Fruit fly (Drosophila melanogaster) whole organism, embryonic: Measurements from ENCODE around the gene RpL8.
A peak's percentile ranks its signal among the peaks of the same experiment; 100 is the strongest.

Source experiments
- ATbp ChIP-seq: fragments of 200-800 bp; sonication (Bioruptor generic); optimal IDR thresholded peaks from 2 replicates; lab custom pipeline; 2017; ENCODE audit warnings: missing biosample characterization, mild to moderate bottlenecking, missing genetic modification characterization, missing genetic modification reagents
- Abd-B ChIP-seq: fragments of 200-800 bp; sonication (Bioruptor generic); optimal IDR thresholded peaks from 2 replicates; lab custom pipeline; 2018; ENCODE audit warnings: missing biosample characterization, mild to moderate bottlenecking, missing genetic modification characterization, moderate library complexity
- C15 ChIP-seq: fragments of 200-800 bp; sonication (Bioruptor generic); IDR thresholded peaks from 3 replicates; pipeline ENCODE4 v1.3.6; 2022; ENCODE audit warnings: missing biosample characterization, missing genetic modification characterization
- CG10274 ChIP-seq: fragments of 200-800 bp; sonication (Bioruptor generic); optimal IDR thresholded peaks from 3 replicates; lab custom pipeline; 2017; ENCODE audit warnings: missing biosample characterization, mild to moderate bottlenecking, missing genetic modification characterization
- CG10321 ChIP-seq: fragments of 200-800 bp; sonication (Bioruptor generic); IDR thresholded peaks from 2 replicates; pipeline ENCODE4 v1.3.6; 2022; ENCODE audit warnings: missing biosample characterization, missing genetic modification characterization
- CG12219 ChIP-seq: fragments of 200-800 bp; sonication (Bioruptor generic); optimal IDR thresholded peaks from 3 replicates; lab custom pipeline; 2018; ENCODE audit warnings: missing biosample characterization, mild to moderate bottlenecking, missing genetic modification characterization
- CG12299 ChIP-seq: fragments of 200-800 bp; sonication (Bioruptor generic); optimal IDR thresholded peaks from 2 replicates; lab custom pipeline; 2018; ENCODE audit warnings: missing biosample characterization, mild to moderate bottlenecking, missing genetic modification characterization
- CG14667 ChIP-seq: fragments of 200-800 bp; sonication (Bioruptor generic); IDR thresholded peaks from 2 replicates; pipeline ENCODE4 v1.3.6; 2022; ENCODE audit warnings: missing biosample characterization, missing genetic modification characterization
- CG1529 ChIP-seq: fragments of 200-800 bp; sonication (Bioruptor generic); optimal IDR thresholded peaks from 3 replicates; lab custom pipeline; 2018; ENCODE audit warnings: missing biosample characterization, missing genetic modification characterization
- CG2129 ChIP-seq: fragments of 200-800 bp; sonication (Bioruptor generic); IDR thresholded peaks from 2 replicates; pipeline ENCODE4 v1.3.6; 2022; ENCODE audit warnings: missing biosample characterization, missing genetic modification characterization; ENCODE audit not compliant: partially characterized antibody
- CG2889 ChIP-seq: fragments of 200-800 bp; sonication (Bioruptor generic); IDR thresholded peaks from 3 replicates; pipeline ENCODE4 v1.3.6; 2022; ENCODE audit warnings: missing biosample characterization, missing genetic modification characterization
- CG32532 ChIP-seq: fragments of 200-800 bp; sonication (Bioruptor generic); IDR thresholded peaks from 2 replicates; pipeline ENCODE4 v1.3.6; 2022; ENCODE audit warnings: missing biosample characterization, missing genetic modification characterization
- CG3838 ChIP-seq: fragments of 200-800 bp; sonication (Bioruptor generic); optimal IDR thresholded peaks from 3 replicates; lab custom pipeline; 2016; ENCODE audit warnings: missing biosample characterization, missing genetic modification characterization
- CG7786 ChIP-seq: fragments of 200-800 bp; sonication (Bioruptor generic); optimal IDR thresholded peaks from 2 replicates; lab custom pipeline; 2016; ENCODE audit warnings: missing biosample characterization, missing genetic modification characterization
- CG8388 ChIP-seq: fragments of 200-800 bp; sonication (Bioruptor generic); optimal IDR thresholded peaks from 2 replicates; lab custom pipeline; 2019; ENCODE audit warnings: missing biosample characterization, mild to moderate bottlenecking, missing genetic modification characterization, moderate library complexity
- D ChIP-seq, 2 experiments: fragments of 200-800 bp in 1 of 2; fragments of >200 bp in 1 of 2; sonication (Bioruptor generic) in 1 of 2; optimal IDR thresholded peaks; 2 replicates in 1 of 2; 3 replicates in 1 of 2; lab custom pipeline; 2017; ENCODE audit warnings: mild to moderate bottlenecking in 1 of 2, missing biosample characterization in 1 of 2, missing genetic modification characterization in 1 of 2, missing genetic modification reagents in 1 of 2
- HLHmδ ChIP-seq: fragments of 200-800 bp; sonication (Bioruptor generic); optimal IDR thresholded peaks from 2 replicates; lab custom pipeline; 2018; ENCODE audit warnings: missing biosample characterization, mild to moderate bottlenecking, missing genetic modification characterization, moderate library complexity
- Hand ChIP-seq: fragments of 200-800 bp; sonication (Bioruptor generic); optimal IDR thresholded peaks from 2 replicates; lab custom pipeline; 2017; ENCODE audit warnings: mild to moderate bottlenecking, missing biosample characterization, missing genetic modification reagents, missing genetic modification characterization
- HmgZ ChIP-seq: fragments of 200-800 bp; sonication (Bioruptor generic); optimal IDR thresholded peaks from 2 replicates; lab custom pipeline; 2018; ENCODE audit warnings: missing biosample characterization, mild to moderate bottlenecking, missing genetic modification characterization
- Hr78 ChIP-seq, 2 experiments: fragments of 200-800 bp in 1 of 2; fragments of >200 bp in 1 of 2; sonication (Bioruptor generic) in 1 of 2; optimal IDR thresholded peaks; 2 replicates each; lab custom pipeline; 2017 to 2019; ENCODE audit warnings: missing biosample characterization in 2 of 2, missing genetic modification characterization in 2 of 2, mild to moderate bottlenecking in 1 of 2, moderate library complexity in 1 of 2
- Jarid2 ChIP-seq: fragments of 200-800 bp; sonication (Bioruptor generic); optimal IDR thresholded peaks from 3 replicates; lab custom pipeline; 2017; ENCODE audit warnings: mild to moderate bottlenecking, missing biosample characterization, missing genetic modification reagents, missing genetic modification characterization
- Mrtf ChIP-seq: fragments of 200-800 bp; sonication (Bioruptor generic); IDR thresholded peaks from 3 replicates; pipeline ENCODE4 v1.3.6; 2022; ENCODE audit warnings: missing biosample characterization, missing genetic modification characterization
- Tbp ChIP-seq: fragments of >200 bp; optimal IDR thresholded peaks from 2 replicates; lab custom pipeline; 2018; ENCODE audit warnings: missing biosample characterization, missing genetic modification characterization
- Xrp1 ChIP-seq: fragments of 200-800 bp; sonication (Bioruptor generic); IDR thresholded peaks from 2 replicates; pipeline ENCODE4 v1.3.6; 2022; ENCODE audit warnings: missing biosample characterization, missing genetic modification characterization
- al ChIP-seq: fragments of 200-800 bp; sonication (Bioruptor generic); IDR thresholded peaks from 2 replicates; pipeline ENCODE4 v1.3.6; 2022; ENCODE audit warnings: missing biosample characterization, missing genetic modification characterization
- ap ChIP-seq: fragments of 200-800 bp; sonication (Bioruptor generic); IDR thresholded peaks from 2 replicates; pipeline ENCODE4 v1.3.6; 2022; ENCODE audit warnings: missing biosample characterization, missing genetic modification characterization
- cato ChIP-seq: fragments of 200-800 bp; sonication (Bioruptor generic); optimal IDR thresholded peaks from 2 replicates; lab custom pipeline; 2016; ENCODE audit warnings: missing biosample characterization, missing genetic modification characterization, borderline replicate concordance
- chinmo ChIP-seq: fragments of 200-800 bp; sonication (Bioruptor generic); IDR thresholded peaks from 4 replicates; pipeline ENCODE4 v1.3.6; 2022; ENCODE audit warnings: missing biosample characterization, missing genetic modification characterization; ENCODE audit not compliant: partially characterized antibody
- crol ChIP-seq: fragments of 200-800 bp; sonication (Bioruptor generic); IDR thresholded peaks from 2 replicates; pipeline ENCODE4 v1.3.6; 2022; ENCODE audit warnings: missing biosample characterization, missing genetic modification characterization
- dmrt99B ChIP-seq: fragments of 200-800 bp; sonication (Bioruptor generic); optimal IDR thresholded peaks from 2 replicates; lab custom pipeline; 2018; ENCODE audit warnings: missing biosample characterization, mild to moderate bottlenecking, missing genetic modification characterization, moderate library complexity
- dysf ChIP-seq: fragments of 200-800 bp; sonication (Bioruptor generic); IDR thresholded peaks from 3 replicates; pipeline ENCODE4 v1.3.6; 2022; ENCODE audit warnings: missing biosample characterization, missing genetic modification characterization
- fd3F ChIP-seq: fragments of 200-800 bp; sonication (Bioruptor generic); optimal IDR thresholded peaks from 2 replicates; lab custom pipeline; 2018; ENCODE audit warnings: missing biosample characterization, mild to moderate bottlenecking, missing genetic modification characterization, moderate library complexity
- gsb ChIP-seq: fragments of 200-800 bp; sonication (Bioruptor generic); IDR thresholded peaks from 2 replicates; pipeline ENCODE4 v1.3.6; 2022; ENCODE audit warnings: missing biosample characterization, missing genetic modification characterization
- h ChIP-seq: fragments of >200 bp; optimal IDR thresholded peaks from 2 replicates; lab custom pipeline; 2017
- hth ChIP-seq: fragments of >200 bp; optimal IDR thresholded peaks from 2 replicates; lab custom pipeline; 2017; ENCODE audit warnings: inconsistent platforms
- ind ChIP-seq: fragments of 200-800 bp; sonication (Bioruptor generic); optimal IDR thresholded peaks from 3 replicates; lab custom pipeline; 2016; ENCODE audit warnings: missing biosample characterization, missing genetic modification characterization
- inv ChIP-seq: fragments of 200-800 bp; sonication (Bioruptor generic); IDR thresholded peaks from 2 replicates; pipeline ENCODE4 v1.3.6; 2022; ENCODE audit warnings: missing biosample characterization, missing genetic modification characterization; ENCODE audit not compliant: partially characterized antibody
- lilli ChIP-seq: fragments of 200-800 bp; sonication (Bioruptor generic); optimal IDR thresholded peaks from 3 replicates; lab custom pipeline; 2016; ENCODE audit warnings: missing biosample characterization, missing genetic modification characterization
- oc ChIP-seq: fragments of 200-800 bp; sonication (Bioruptor generic); optimal IDR thresholded peaks from 2 replicates; lab custom pipeline; 2018; ENCODE audit warnings: missing biosample characterization, mild to moderate bottlenecking, missing genetic modification characterization, moderate library complexity
- onecut ChIP-seq: fragments of 200-800 bp; sonication (Bioruptor generic); IDR thresholded peaks from 2 replicates; pipeline ENCODE4 v1.3.6; 2022; ENCODE audit warnings: missing biosample characterization, missing genetic modification characterization
- pan ChIP-seq, 4 experiments: fragments of >200 bp in 3 of 4; fragments of 200-800 bp in 1 of 4; sonication (Bioruptor generic) in 1 of 4; optimal IDR thresholded peaks in 3 of 4; IDR thresholded peaks in 1 of 4; 2 replicates each; pipeline versions ENCODE4 v1.3.6 to Lab custom; 2017 to 2022; ENCODE audit warnings: missing biosample characterization in 2 of 4, missing genetic modification characterization in 2 of 4, mixed read lengths in 1 of 4
- pros ChIP-seq: fragments of 200-800 bp; sonication (Bioruptor generic); optimal IDR thresholded peaks from 3 replicates; lab custom pipeline; 2019; ENCODE audit warnings: missing biosample characterization, mild to moderate bottlenecking, missing genetic modification characterization, moderate library complexity
- sc ChIP-seq, 3 experiments: fragments of >200 bp in 2 of 3; fragments of 200-800 bp in 1 of 3; sonication (Bioruptor generic) in 1 of 3; optimal IDR thresholded peaks; 2 replicates in 2 of 3; 3 replicates in 1 of 3; lab custom pipeline; 2017; ENCODE audit warnings: mild to moderate bottlenecking in 1 of 3, missing biosample characterization in 1 of 3, missing genetic modification characterization in 1 of 3, missing genetic modification reagents in 1 of 3
- sob ChIP-seq: fragments of 200-800 bp; sonication (Bioruptor generic); IDR thresholded peaks from 2 replicates; pipeline ENCODE4 v1.3.6; 2022; ENCODE audit warnings: missing biosample characterization, missing genetic modification characterization
- twi ChIP-seq: fragments of 200-800 bp; optimal IDR thresholded peaks from 2 replicates; lab custom pipeline; 2019; ENCODE audit warnings: missing biosample characterization, mild to moderate bottlenecking, missing genetic modification characterization, moderate library complexity
- vnd ChIP-seq: fragments of 200-800 bp; sonication (Bioruptor generic); IDR thresholded peaks from 3 replicates; pipeline ENCODE4 v1.3.6; 2022; ENCODE audit warnings: missing biosample characterization, missing genetic modification characterization; ENCODE audit not compliant: partially characterized antibody
- wdn ChIP-seq: fragments of 200-800 bp; sonication (Bioruptor generic); IDR thresholded peaks from 2 replicates; pipeline ENCODE4 v1.3.6; 2022; ENCODE audit warnings: missing biosample characterization, missing genetic modification characterization

Gene RpL8

DNA sequence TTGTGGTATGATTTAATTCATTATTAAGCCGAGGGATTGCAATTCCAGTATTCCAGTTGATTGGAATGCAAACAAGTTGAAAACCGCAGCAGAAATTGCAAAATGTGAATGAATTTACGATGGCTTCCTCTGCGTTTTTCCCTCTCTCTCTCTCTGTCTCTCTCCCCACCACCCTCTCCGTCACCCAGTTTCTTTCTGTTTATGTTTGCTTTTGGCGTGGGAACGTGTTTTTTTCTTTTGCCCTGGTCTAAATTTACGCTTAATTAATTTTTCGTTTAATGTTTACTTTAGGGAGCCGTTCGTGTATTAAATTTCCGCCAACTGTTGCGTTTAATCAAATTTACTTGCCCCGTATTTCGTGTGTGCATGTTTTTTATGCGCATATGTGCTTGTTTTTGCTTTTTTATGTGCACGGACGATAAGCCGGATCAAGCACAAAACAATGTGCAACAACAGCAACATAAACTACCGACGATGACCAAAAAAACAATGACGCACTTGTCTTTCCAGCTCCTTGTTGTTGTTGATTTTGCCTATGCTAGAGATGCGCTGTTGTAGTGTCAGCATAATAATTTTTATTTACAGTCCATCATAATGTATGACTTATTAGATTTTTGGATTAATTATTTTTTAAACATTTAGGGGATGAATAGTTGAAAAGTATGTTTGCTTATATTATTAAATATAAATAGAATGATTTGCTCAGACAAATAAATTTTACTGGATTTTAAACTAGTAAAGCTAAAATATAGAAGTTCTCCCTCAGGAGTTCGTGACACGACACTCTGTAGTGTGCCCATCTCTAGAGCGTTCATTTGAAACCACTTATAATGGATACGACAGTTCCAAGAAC lies 2.9 kb downstream of the RpL8 start (continued):
- TF ChIP-seq vnd (GFP tag; lab: Robert Waterston, UW) (peak; percentile 48; the same call in 2 of the 3 replicates), C15 (GFP tag; lab: Robert Waterston, UW) (no peak), oc (tag; lab: Kevin White, UChicago) (peak; percentile 63), onecut (GFP tag; lab: Robert Waterston, UW) (peak; percentile 56), CG7786 (GFP tag; lab: Kevin White, UChicago) (peak; percentile 14), dmrt99B (tag; lab: Kevin White, UChicago) (peak; percentile 80), Jarid2 (GFP tag; lab: Kevin White, UChicago) (no peak), D (optimal IDR thresholded peaks at IDR 0.05; lab: Kevin White, UChicago) (no peak), D (GFP tag; optimal IDR thresholded peaks at IDR 0.05; lab: Kevin White, UChicago) (peak; percentile 59), CG32532 (GFP tag; lab: Robert Waterston, UW) (peak; percentile 27; the same call in 1 of the 2 replicates), chinmo (GFP tag; lab: Robert Waterston, UW) (0 out of 4 replicates have a peak, but pooled peaks have one; percentile 56), pros (GFP tag; lab: Kevin White, UChicago) (no peak), hth (lab: Kevin White, UChicago) (no peak), inv (peak; percentile 64), pan (optimal IDR thresholded peaks at IDR 0.05; lab: Kevin White, UChicago) (no peak), pan (GFP tag; optimal IDR thresholded peaks at IDR 0.05 in 1 of 2, IDR thresholded peaks at IDR 0.05 in 1 of 2) (peak in 1 of 2 experiments; percentile 71), CG2889 (GFP tag; lab: Robert Waterston, UW) (peak; percentile 64), CG1529 (GFP tag; lab: Kevin White, UChicago) (peak; percentile 36), Mrtf (GFP tag; lab: Robert Waterston, UW) (no peak), ap (GFP tag; lab: Robert Waterston, UW) (no peak), Tbp (GFP tag; lab: Kevin White, UChicago) (no peak), HLHmδ (no peak), HmgZ (tag; lab: Kevin White, UChicago) (peak; percentile 67), CG2129 (GFP tag; lab: Robert Waterston, UW) (peak; percentile 89), CG12219 (GFP tag; lab: Kevin White, UChicago) (peak; percentile 48), gsb (peak; percentile 32; the same call in 1 of the 2 replicates), al (GFP tag; lab: Robert Waterston, UW) (no peak), h (lab: Kevin White, UChicago) (no peak), CG12299 (peak; percentile 22), CG10274 (GFP tag; lab: Kevin White, UChicago) (peak; percentile 32), sc (optimal IDR thresholded peaks at IDR 0.05; lab: Kevin White, UChicago) (no peak), sc (GFP tag; optimal IDR thresholded peaks at IDR 0.05; lab: Kevin White, UChicago) (peak; percentile 49), sob (GFP tag; lab: Robert Waterston, UW) (peak; percentile 64), cato (GFP tag; lab: Kevin White, UChicago) (peak; percentile 32), CG8388 (peak; percentile 78), CG10321 (GFP tag; lab: Robert Waterston, UW) (no peak), crol (peak; percentile 96), fd3F (peak; percentile 71), ATbp (peak; percentile 35), CG3838 (GFP tag; lab: Kevin White, UChicago) (peak; percentile 28), dysf (GFP tag; lab: Robert Waterston, UW) (peak; percentile 55; the same call in 1 of the 3 replicates), Abd-B (peak; percentile 70), Hand (GFP tag; lab: Kevin White, UChicago) (peak; percentile 68), lilli (GFP tag; lab: Kevin White, UChicago) (peak; percentile 47), Xrp1 (GFP tag; lab: Robert Waterston, UW) (peak; percentile 68), twi (tag; lab: Kevin White, UChicago) (peak; percentile 69), wdn (no peak), ind (GFP tag; lab: Kevin White, UChicago) (peak; percentile 64), CG14667 (GFP tag; lab: Robert Waterston, UW) (no peak), Hr78 (GFP tag; optimal IDR thresholded peaks at IDR 0.05; lab: Kevin White, UChicago) (peak in 1 of 2 experiments; percentile 48)
